Worm (Caenorhabditis elegans): ENCODE results near the gene nlp-52.

- TF ChIP-seq elt-1 (tag; optimal IDR thresholded peaks at IDR 0.05; ENCODE audit: borderline replicate concordance, insufficient read depth) = no peak
- TF ChIP-seq hlh-1 (tag; optimal IDR thresholded peaks at IDR 0.05) = no peak
- no peak for TF ChIP-seq nhr-237 (tag; optimal IDR thresholded peaks at IDR 0.05)
Observed at ce11 chrIII:740382-740781, 21.2 kb upstream of the nlp-52 start, which contains the start of gene idpp-1.

Data from whole organism, mixed stage, embryonic.